Worm (Caenorhabditis elegans) whole organism, young adult: Measurements from ENCODE around the gene bcas-2.

Experiments
- B0019.2 ChIP-seq: fragments of 200-800 bp; sonication (Bioruptor generic); conservative IDR thresholded peaks from 2 replicates; pipeline ENCODE4 v1.3.6; 2022; ENCODE audit warnings: missing genetic modification reagents, missing genetic modification characterization, missing compliant biosample characterization
- B0035.1 ChIP-seq: sonication (generic microtip); optimal IDR thresholded peaks from 2 replicates; lab custom pipeline; 2016; ENCODE audit warnings: missing genetic modification characterization, mild to moderate bottlenecking, missing compliant biosample characterization, missing genotype, missing genetic modification reagents
- B0336.3 ChIP-seq: fragments of 200-800 bp; sonication (Bioruptor generic); IDR thresholded peaks from 2 replicates; pipeline ENCODE4 v1.3.6; 2022; ENCODE audit warnings: missing genetic modification characterization, missing compliant biosample characterization
- D2030.7 ChIP-seq: fragments of 200-800 bp; sonication (Bioruptor generic); IDR thresholded peaks from 2 replicates; pipeline ENCODE4 v1.3.6; 2022; ENCODE audit warnings: missing genetic modification reagents, missing genetic modification characterization, missing compliant biosample characterization
- F10E7.11 ChIP-seq: sonication (generic microtip); optimal IDR thresholded peaks from 2 replicates; lab custom pipeline; 2017; ENCODE audit warnings: mild to moderate bottlenecking, missing genetic modification characterization, moderate library complexity, missing compliant biosample characterization
- F49E8.2 ChIP-seq: sonication (generic microtip); optimal IDR thresholded peaks from 3 replicates; lab custom pipeline; 2017; ENCODE audit warnings: missing genetic modification characterization, mild to moderate bottlenecking, missing compliant biosample characterization, antibody characterized with exemption, moderate library complexity; ENCODE audit not compliant: insufficient read depth
- F52B5.7 ChIP-seq: sonication (generic microtip); optimal IDR thresholded peaks from 2 replicates; lab custom pipeline; 2016; ENCODE audit warnings: mild to moderate bottlenecking, missing genetic modification characterization, missing compliant biosample characterization
- K11D2.4 ChIP-seq: fragments of 200-800 bp; sonication (Bioruptor generic); IDR thresholded peaks from 2 replicates; pipeline ENCODE4 v1.3.6; 2022; ENCODE audit warnings: missing genetic modification reagents, missing genetic modification characterization, missing compliant biosample characterization
- K12H6.12 ChIP-seq: fragments of 200-800 bp; sonication (Bioruptor generic); optimal IDR thresholded peaks from 2 replicates; lab custom pipeline; 2018; ENCODE audit warnings: mild to moderate bottlenecking, missing genetic modification characterization, missing compliant biosample characterization
- T26A5.8 ChIP-seq: sonication (generic microtip); optimal IDR thresholded peaks from 2 replicates; lab custom pipeline; 2016; ENCODE audit warnings: missing genetic modification characterization, missing compliant biosample characterization
- athp-1 ChIP-seq: sonication (generic microtip); optimal IDR thresholded peaks from 2 replicates; lab custom pipeline; 2017; ENCODE audit warnings: mild to moderate bottlenecking, missing genetic modification characterization, missing compliant biosample characterization
- bed-1 ChIP-seq: fragments of 200-800 bp; sonication (Bioruptor generic); IDR thresholded peaks from 2 replicates; pipeline ENCODE4 v1.3.6; 2022; ENCODE audit warnings: missing genetic modification reagents, missing genetic modification characterization, missing compliant biosample characterization
- cebp-1 ChIP-seq, 2 experiments: fragments of 200-800 bp in 1 of 2; sonication (Bioruptor generic) in 1 of 2; sonication (generic microtip) in 1 of 2; IDR thresholded peaks in 1 of 2; optimal IDR thresholded peaks in 1 of 2; 2 replicates each; pipeline versions ENCODE4 v1.3.6 to Lab custom; 2017 to 2022; ENCODE audit warnings: missing compliant biosample characterization in 2 of 2, missing genetic modification characterization in 2 of 2, mild to moderate bottlenecking in 1 of 2, missing genetic modification reagents in 1 of 2, moderate library complexity in 1 of 2
- ceh-40 ChIP-seq: fragments of 200-800 bp; sonication (Bioruptor generic); IDR thresholded peaks from 2 replicates; pipeline ENCODE4 v1.3.6; 2022; ENCODE audit warnings: missing genetic modification characterization, missing compliant biosample characterization
- efl-1 ChIP-seq: fragments of 150-350 bp; optimal IDR thresholded peaks from 2 replicates; lab custom pipeline; 2014; ENCODE audit warnings: missing biosample characterization, missing genetic modification reagents, missing genetic modification characterization
- egrh-3 ChIP-seq: fragments of 200-800 bp; sonication (Bioruptor generic); IDR thresholded peaks from 2 replicates; pipeline ENCODE4 v1.3.6; 2022; ENCODE audit warnings: missing genetic modification reagents, missing genetic modification characterization, missing compliant biosample characterization
- lsl-1 ChIP-seq: fragments of 200-800 bp; sonication (Bioruptor generic); optimal IDR thresholded peaks from 2 replicates; lab custom pipeline; 2018; ENCODE audit warnings: mild to moderate bottlenecking, missing genetic modification characterization, moderate library complexity, missing compliant biosample characterization
- madf-3 ChIP-seq: fragments of 200-800 bp; sonication (Bioruptor generic); IDR thresholded peaks from 2 replicates; pipeline ENCODE4 v1.3.6; 2022; ENCODE audit warnings: missing genetic modification reagents, missing genetic modification characterization, missing compliant biosample characterization
- madf-8 ChIP-seq: fragments of 200-800 bp; sonication (Bioruptor generic); conservative IDR thresholded peaks from 2 replicates; pipeline ENCODE4 v1.3.6; 2022; ENCODE audit warnings: missing genetic modification reagents, missing genetic modification characterization, missing compliant biosample characterization
- nhr-80 ChIP-seq: sonication (generic microtip); optimal IDR thresholded peaks from 2 replicates; lab custom pipeline; 2016; ENCODE audit warnings: missing genetic modification characterization, missing compliant biosample characterization
- pbrm-1 ChIP-seq: fragments of 200-800 bp; sonication (Bioruptor generic); IDR thresholded peaks from 2 replicates; pipeline ENCODE4 v1.3.6; 2022; ENCODE audit warnings: missing genetic modification reagents, missing genetic modification characterization, missing compliant biosample characterization
- rcor-1 ChIP-seq: fragments of 200-800 bp; sonication (Bioruptor generic); IDR thresholded peaks from 2 replicates; pipeline ENCODE4 v1.3.6; 2022; ENCODE audit warnings: missing genetic modification reagents, missing genetic modification characterization, missing compliant biosample characterization
- rpc-1 ChIP-seq, 2 experiments: fragments of 150-350 bp in 1 of 2; sonication (generic microtip) in 1 of 2; optimal IDR thresholded peaks; 2 replicates each; lab custom pipeline; 2014 to 2018; ENCODE audit warnings: missing biosample characterization in 1 of 2, missing genetic modification characterization in 1 of 2, missing genetic modification reagents in 1 of 2, missing genotype in 1 of 2
- snpc-1.3 ChIP-seq: sonication (generic microtip); optimal IDR thresholded peaks from 2 replicates; lab custom pipeline; 2017; ENCODE audit warnings: missing genetic modification characterization, mild to moderate bottlenecking, missing compliant biosample characterization, antibody characterized with exemption, moderate library complexity, missing genotype, missing genetic modification reagents; ENCODE audit not compliant: insufficient read depth
- snpc-3.4 ChIP-seq: sonication (generic microtip); optimal IDR thresholded peaks from 2 replicates; lab custom pipeline; 2017; ENCODE audit warnings: missing genetic modification characterization, mild to moderate bottlenecking, missing compliant biosample characterization, antibody characterized with exemption, moderate library complexity, missing genotype, missing genetic modification reagents
- somi-1 ChIP-seq: fragments of 200-800 bp; sonication (Bioruptor generic); optimal IDR thresholded peaks from 2 replicates; lab custom pipeline; 2018; ENCODE audit warnings: mild to moderate bottlenecking, missing genetic modification characterization, missing compliant biosample characterization
- tbx-9 ChIP-seq: sonication (generic microtip); optimal IDR thresholded peaks from 2 replicates; lab custom pipeline; 2016; ENCODE audit warnings: borderline replicate concordance, missing genetic modification characterization, inconsistent platforms, missing compliant biosample characterization
- xnd-1 ChIP-seq: sonication (generic microtip); optimal IDR thresholded peaks from 2 replicates; lab custom pipeline; 2016; ENCODE audit warnings: missing genotype, missing genetic modification reagents, missing genetic modification characterization, missing compliant biosample characterization
- zfh-2 ChIP-seq: fragments of 200-800 bp; sonication (Bioruptor generic); conservative IDR thresholded peaks from 2 replicates; pipeline ENCODE4 v1.3.6; 2022; ENCODE audit warnings: missing genetic modification reagents, missing genetic modification characterization, missing compliant biosample characterization
- ztf-18 ChIP-seq: sonication (generic microtip); optimal IDR thresholded peaks from 2 replicates; lab custom pipeline; 2016; ENCODE audit warnings: missing genotype, mild to moderate bottlenecking, missing genetic modification characterization, missing compliant biosample characterization
- ztf-26 ChIP-seq: sonication (generic microtip); optimal IDR thresholded peaks from 2 replicates; lab custom pipeline; 2017; ENCODE audit warnings: missing genetic modification characterization, missing compliant biosample characterization
- ztf-3 ChIP-seq: fragments of 200-800 bp; sonication (Bioruptor generic); optimal IDR thresholded peaks from 2 replicates; lab custom pipeline; 2018; ENCODE audit warnings: mild to moderate bottlenecking, missing genetic modification characterization, missing compliant biosample characterization

bcas-2 gene

DNA sequence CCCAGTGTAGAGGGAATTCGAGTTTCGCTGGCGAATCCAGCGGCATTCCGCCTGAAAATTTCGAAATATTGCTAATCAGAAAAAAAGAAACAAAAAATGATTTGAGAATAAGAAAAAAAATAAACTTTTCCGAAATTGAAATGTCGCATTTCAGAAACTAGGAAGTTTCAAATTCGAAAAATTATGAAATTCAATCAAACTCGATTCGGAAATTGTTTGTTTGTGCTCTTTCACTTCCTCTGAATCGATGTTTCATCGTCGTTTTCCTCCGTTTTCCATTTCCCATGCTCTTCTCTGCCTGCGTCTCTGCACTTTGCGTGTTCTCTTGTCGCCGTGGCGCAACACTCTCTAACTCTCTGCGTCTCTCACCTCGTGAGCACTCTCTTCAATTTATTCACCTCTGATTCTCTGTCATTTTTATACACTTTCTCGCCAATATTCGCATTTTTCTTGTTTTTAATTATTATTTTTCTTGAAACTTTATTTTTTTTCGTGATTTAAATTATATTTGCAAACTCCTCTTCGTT lies 32.7 kb upstream of the bcas-2 start, which contains the start of gene C18F10.7 (continued):
- TF ChIP-seq xnd-1 (tag; lab: Kevin White, UChicago), result peak; percentile 61
- TF ChIP-seq snpc-3.4 (tag; lab: Kevin White, UChicago), result peak; percentile 70
- peak; percentile 58 for TF ChIP-seq D2030.7 (GFP tag; lab: Robert Waterston, UW)
- peak; percentile 35 for TF ChIP-seq efl-1 (GFP tag; lab: Kevin White, UChicago)
- TF ChIP-seq bed-1 (GFP tag; lab: Robert Waterston, UW), result no peak
- TF ChIP-seq cebp-1 (GFP tag; IDR thresholded peaks at IDR 0.05; lab: Robert Waterston, UW), result peak; percentile 54; the same call in 1 of the 2 replicates
- peak; percentile 86 for TF ChIP-seq cebp-1 (tag; optimal IDR thresholded peaks at IDR 0.05; lab: Kevin White, UChicago)
- peak; percentile 33 for TF ChIP-seq ztf-18 (tag; lab: Kevin White, UChicago)
- TF ChIP-seq lsl-1, result peak; percentile 75
- TF ChIP-seq egrh-3 (GFP tag; lab: Robert Waterston, UW), result peak; percentile 18; the same call in 1 of the 2 replicates
- peak; percentile 58 for TF ChIP-seq B0336.3 (GFP tag; lab: Robert Waterston, UW)
- peak; percentile 20; the same call in 1 of the 2 replicates for TF ChIP-seq madf-8 (GFP tag; lab: Robert Waterston, UW)
- TF ChIP-seq nhr-80 (tag; lab: Kevin White, UChicago), result peak; percentile 8

ce11 chrIII:6272868-6273267 lies 27.2 kb upstream of the bcas-2 start, which contains the start of gene C18F10.2:
TSS of gene C18F10.2 (plus strand) at chrIII:6273168.
- TF ChIP-seq athp-1 (tag; lab: Kevin White, UChicago) (no peak), B0336.3 (GFP tag; lab: Robert Waterston, UW) (no peak), K12H6.12 (no peak), zfh-2 (no peak), madf-3 (GFP tag; lab: Robert Waterston, UW) (no peak), somi-1 (GFP tag; lab: Kevin White, UChicago) (no peak), tbx-9 (tag; lab: Kevin White, UChicago) (no peak), rcor-1 (no peak), lsl-1 (no peak), pbrm-1 (GFP tag; lab: Robert Waterston, UW) (no peak), B0035.1 (no peak), K11D2.4 (GFP tag; lab: Robert Waterston, UW) (no peak), nhr-80 (tag; lab: Kevin White, UChicago) (no peak), F10E7.11 (tag; lab: Kevin White, UChicago) (no peak), B0019.2 (GFP tag; lab: Robert Waterston, UW) (no peak), F52B5.7 (tag; lab: Kevin White, UChicago) (no peak), ztf-18 (tag; lab: Kevin White, UChicago) (no peak), T26A5.8 (tag; lab: Kevin White, UChicago) (no peak), F49E8.2 (tag; lab: Kevin White, UChicago) (no peak)

DNA sequence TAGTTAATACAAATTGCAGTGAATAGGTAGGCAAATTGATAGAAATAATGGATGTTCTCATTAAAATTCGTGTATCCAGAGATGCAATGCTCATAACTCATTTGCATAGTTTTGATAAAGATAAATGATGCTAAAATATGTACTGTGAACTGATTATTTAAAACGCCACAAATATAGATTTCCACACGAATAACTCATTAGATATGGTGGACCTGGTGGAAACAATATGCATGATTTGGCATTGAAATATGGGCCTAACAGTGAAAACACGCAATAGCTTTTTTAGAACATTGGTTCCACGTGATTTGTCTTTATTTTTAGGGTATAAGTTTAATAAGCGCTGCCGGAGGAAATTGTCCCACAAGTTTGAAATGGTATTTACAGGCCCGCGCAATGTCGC lies 24.6 kb upstream of the bcas-2 start, which contains the start of gene srg-3:
TSS of gene srg-3 (minus strand) at position 101 of the 400 bp plus-strand sequence.
- TF ChIP-seq B0019.2 (GFP tag; lab: Robert Waterston, UW) (no peak), ceh-40 (GFP tag; lab: Robert Waterston, UW) (no peak), ztf-3 (GFP tag; lab: Kevin White, UChicago) (no peak), ztf-26 (tag; lab: Kevin White, UChicago) (no peak), snpc-1.3 (no peak), rpc-1 (optimal IDR thresholded peaks at IDR 0.05; lab: Kevin White, UChicago) (no peak), rpc-1 (tag; optimal IDR thresholded peaks at IDR 0.05; lab: Kevin White, UChicago) (no peak)
